Worm (Caenorhabditis elegans): Measurements from ENCODE around the gene F26D11.2.

F26D11.2 gene

DNA sequence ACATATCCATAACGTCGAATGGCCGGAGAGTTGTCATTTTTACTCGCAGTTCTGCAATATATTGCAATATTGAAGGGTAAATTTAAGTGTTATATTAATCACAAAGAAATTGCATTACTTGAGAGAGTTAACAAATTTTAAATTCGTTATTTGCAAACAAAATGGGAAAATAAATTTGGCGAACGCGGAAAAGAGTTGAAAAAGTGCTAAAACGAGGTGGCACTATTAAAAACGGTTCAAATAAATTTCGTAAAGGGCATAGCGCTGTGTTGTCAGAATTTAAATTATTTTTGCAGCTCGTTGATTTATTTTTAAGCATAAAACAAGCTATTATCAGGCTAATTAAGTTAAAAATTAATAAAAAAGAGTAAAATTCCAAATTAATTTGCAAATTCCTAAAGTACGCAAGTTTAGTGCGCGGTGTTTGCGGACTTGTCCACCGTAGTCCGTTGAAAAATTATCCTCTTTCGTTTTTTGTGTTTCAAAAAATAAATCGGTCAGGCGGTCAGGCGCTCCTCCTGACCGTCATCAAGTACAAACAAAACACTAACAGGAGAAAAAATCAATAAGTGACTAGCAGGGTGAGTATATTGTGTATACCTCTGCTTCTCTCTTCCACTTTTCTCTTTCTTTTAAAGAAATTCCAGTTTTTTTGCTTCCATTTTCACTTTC, 24.4 kb downstream of the F26D11.2 start, which contains the start of the genes natb-1 and abhd-12 (continued):
- TF ChIP-seq fos-1 (tag; optimal IDR thresholded peaks at IDR 0.05): no peak
- no peak for TF ChIP-seq unc-62 (GFP tag; optimal IDR thresholded peaks at IDR 0.05)
- TF ChIP-seq efl-3 (GFP tag; optimal IDR thresholded peaks at IDR 0.05): no peak
- TF ChIP-seq lin-35 (GFP tag; optimal IDR thresholded peaks at IDR 0.05): peak; percentile 44 to 81
- peak; percentile 31 for TF ChIP-seq skn-1 (tag; optimal IDR thresholded peaks at IDR 0.05)
- no peak for TF ChIP-seq nhr-77 (tag; optimal IDR thresholded peaks at IDR 0.05)
- TF ChIP-seq xbp-1 (tag; optimal IDR thresholded peaks at IDR 0.05): peak; percentile 38
- TF ChIP-seq nhr-85 (tag): peak; percentile 69
- TF ChIP-seq swsn-7 (tag; optimal IDR thresholded peaks at IDR 0.05): peak; percentile 27
- peak; percentile 54 for TF ChIP-seq nhr-20 (tag; optimal IDR thresholded peaks at IDR 0.05)
- no peak for TF ChIP-seq ama-1 (optimal IDR thresholded peaks at IDR 0.05)
- TF ChIP-seq alr-1 (tag; optimal IDR thresholded peaks at IDR 0.05; ENCODE audit: borderline replicate concordance): no peak

DNA sequence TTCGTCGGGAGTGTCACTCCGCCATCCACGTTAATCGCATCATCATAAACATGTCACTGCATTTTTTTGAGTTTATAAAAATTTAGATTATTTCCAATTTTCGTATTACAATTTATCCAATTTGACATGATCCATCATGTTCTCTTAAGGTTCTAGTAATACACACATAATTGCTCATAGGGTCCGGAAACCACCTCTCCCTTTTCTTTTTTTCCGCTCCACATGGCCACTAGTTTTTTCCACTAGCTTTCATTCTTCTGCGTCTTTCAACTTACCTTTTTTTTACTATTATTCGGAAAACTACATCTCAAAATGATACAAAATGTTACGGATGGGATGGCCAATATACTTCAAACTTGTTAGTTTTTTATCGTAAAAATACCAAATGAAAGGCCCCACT, 26.8 kb downstream of the F26D11.2 start, which contains the start of gene Y97E10AL.1:
Y97E10AL.1 (plus strand) TSS at position 301 of the 400 bp plus-strand sequence.
- TF ChIP-seq mab-9 (GFP tag; IDR thresholded peaks at IDR 0.05) (no peak), xbp-1 (tag; optimal IDR thresholded peaks at IDR 0.05) (no peak), snu-23 (GFP tag; optimal IDR thresholded peaks at IDR 0.05) (no peak), pag-3 (tag; optimal IDR thresholded peaks at IDR 0.05; ENCODE audit: borderline replicate concordance, insufficient read depth) (no peak), nhr-19 (GFP tag; conservative IDR thresholded peaks at IDR 0.05) (no peak), dsc-1 (tag; optimal IDR thresholded peaks at IDR 0.05) (no peak), hlh-4 (tag; optimal IDR thresholded peaks at IDR 0.05) (no peak)

DNA sequence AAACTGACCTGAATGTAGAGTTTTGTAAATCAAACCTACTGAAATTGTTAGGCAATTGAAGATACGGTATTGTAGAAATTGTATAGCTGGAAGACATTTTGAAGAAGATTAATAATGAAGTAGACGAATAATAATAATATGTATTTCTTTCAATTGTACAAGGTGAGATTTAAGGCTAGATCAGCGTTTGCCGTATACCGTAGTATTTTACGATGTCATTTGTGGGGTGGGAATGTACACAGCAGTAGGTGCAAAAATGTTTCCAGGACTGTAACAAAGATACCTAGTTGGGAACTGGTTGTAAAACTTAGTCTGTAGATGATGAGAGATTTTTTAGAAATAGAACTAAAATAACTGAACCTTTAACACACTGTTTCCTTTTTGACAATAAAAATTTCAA, 35.5 kb downstream of the F26D11.2 start, which contains the start of gene ceh-76:
ceh-76 (minus strand) TSS at position 101 of the 400 bp plus-strand sequence.
- TF ChIP-seq ztf-11 (tag; optimal IDR thresholded peaks at IDR 0.05) (no peak), alr-1 (tag; optimal IDR thresholded peaks at IDR 0.05; ENCODE audit: borderline replicate concordance) (no peak), ceh-88 (GFP tag; IDR thresholded peaks at IDR 0.05) (no peak), hlh-17 (GFP tag; optimal IDR thresholded peaks at IDR 0.05; ENCODE audit: borderline replicate concordance) (no peak), dsc-1 (tag; optimal IDR thresholded peaks at IDR 0.05) (no peak), lin-13 (GFP tag; optimal IDR thresholded peaks at IDR 0.05) (no peak), zip-4 (GFP tag; optimal IDR thresholded peaks at IDR 0.05) (no peak), jun-1 (tag; optimal IDR thresholded peaks at IDR 0.05) (no peak), efl-1 (optimal IDR thresholded peaks at IDR 0.05) (no peak), efl-1 (GFP tag; optimal IDR thresholded peaks at IDR 0.05 in 1 of 2) (no peak)

DNA sequence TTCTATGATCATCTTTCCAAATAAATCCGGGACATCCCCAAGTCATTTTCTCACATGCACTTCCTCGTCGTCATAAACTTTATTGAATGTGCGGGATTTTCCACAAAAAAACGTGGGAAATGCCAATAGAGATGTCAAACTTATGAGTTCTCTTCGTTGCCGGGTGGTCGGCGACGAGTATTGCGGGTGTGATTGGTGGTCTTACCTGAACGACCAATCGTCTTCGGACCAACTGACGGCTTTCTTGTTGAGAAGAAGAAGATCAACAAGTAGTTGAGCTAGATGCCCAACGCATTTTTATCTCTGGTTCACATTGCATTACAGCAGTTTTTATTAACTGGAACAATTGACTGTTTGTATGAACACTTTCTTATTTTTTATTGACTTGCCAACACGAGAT, 36.1 kb downstream of the F26D11.2 start:
- TF ChIP-seq ces-1 (GFP tag; optimal IDR thresholded peaks at IDR 0.05): no peak
- no peak for TF ChIP-seq zip-4 (GFP tag; optimal IDR thresholded peaks at IDR 0.05)
- no peak for TF ChIP-seq ceh-90 (tag; optimal IDR thresholded peaks at IDR 0.05)
- no peak for TF ChIP-seq elt-2 (tag; optimal IDR thresholded peaks at IDR 0.05)
- no peak for TF ChIP-seq hpl-2 (GFP tag; optimal IDR thresholded peaks at IDR 0.05)
- no peak for TF ChIP-seq pqm-1 (tag; optimal IDR thresholded peaks at IDR 0.05)
- no peak for TF ChIP-seq mab-9 (GFP tag; IDR thresholded peaks at IDR 0.05)
- TF ChIP-seq skn-1 (tag; optimal IDR thresholded peaks at IDR 0.05): no peak
- TF ChIP-seq snu-23 (GFP tag; optimal IDR thresholded peaks at IDR 0.05): no peak
- no peak for TF ChIP-seq nhr-20 (tag; optimal IDR thresholded peaks at IDR 0.05)
- no peak for TF ChIP-seq nhr-12 (tag; optimal IDR thresholded peaks at IDR 0.05)
- TF ChIP-seq unc-98 (GFP tag; IDR thresholded peaks at IDR 0.05): no peak
- no peak for TF ChIP-seq dpl-1 (GFP tag; optimal IDR thresholded peaks at IDR 0.05)
- TF ChIP-seq unc-30 (tag; optimal IDR thresholded peaks at IDR 0.05): no peak
- TF ChIP-seq ceh-82 (tag; optimal IDR thresholded peaks at IDR 0.05): no peak
- TF ChIP-seq nhr-76 (tag; optimal IDR thresholded peaks at IDR 0.05): no peak
- TF ChIP-seq sox-4 (tag; optimal IDR thresholded peaks at IDR 0.05): no peak

Data from whole organism, L1 larva.